Worm (Caenorhabditis elegans): ENCODE data around the gene F11E6.10.

F11E6.10 gene

ce11 chrIV:17442503-17442902, 20.5 kb downstream of the F11E6.10 start, which contains the start of gene F11E6.11:
Gene F11E6.11, plus strand, starts transcription at chrIV:17442827.
- no peak for TF ChIP-seq unc-42 (tag; optimal IDR thresholded peaks at IDR 0.05)
- no peak for TF ChIP-seq K02D7.2 (tag; optimal IDR thresholded peaks at IDR 0.05)
- no peak for TF ChIP-seq madf-2 (tag; optimal IDR thresholded peaks at IDR 0.05)
- no peak for TF ChIP-seq K09A11.1 (tag; optimal IDR thresholded peaks at IDR 0.05; ENCODE audit: insufficient read depth)
- TF ChIP-seq unc-3 (GFP tag; conservative IDR thresholded peaks at IDR 0.05): no peak
- TF ChIP-seq unc-3 (tag; optimal IDR thresholded peaks at IDR 0.05): no peak
- no peak for TF ChIP-seq pha-4 (tag; optimal IDR thresholded peaks at IDR 0.05)
- no peak for TF ChIP-seq hlh-8 (tag; optimal IDR thresholded peaks at IDR 0.05)
- TF ChIP-seq ceh-22 (tag; optimal IDR thresholded peaks at IDR 0.05): no peak
- TF ChIP-seq pag-3 (tag; optimal IDR thresholded peaks at IDR 0.05; ENCODE audit: borderline replicate concordance): no peak
- TF ChIP-seq npax-4 (tag; optimal IDR thresholded peaks at IDR 0.05): no peak
- TF ChIP-seq ceh-6 (GFP tag; optimal IDR thresholded peaks at IDR 0.05): no peak
- TF ChIP-seq hlh-15 (tag; optimal IDR thresholded peaks at IDR 0.05): no peak
- no peak for TF ChIP-seq T23F11.4 (GFP tag; optimal IDR thresholded peaks at IDR 0.05)
- no peak for TF ChIP-seq ceh-24 (tag; optimal IDR thresholded peaks at IDR 0.05)
- TF ChIP-seq mec-3 (tag; optimal IDR thresholded peaks at IDR 0.05; ENCODE audit: borderline replicate concordance): no peak
- TF ChIP-seq Y22D7AL.16 (tag; optimal IDR thresholded peaks at IDR 0.05): no peak
- no peak for TF ChIP-seq ceh-34 (tag; optimal IDR thresholded peaks at IDR 0.05)
- no peak for TF ChIP-seq ceh-14 (tag; optimal IDR thresholded peaks at IDR 0.05)
- no peak for TF ChIP-seq odd-2 (tag; optimal IDR thresholded peaks at IDR 0.05)
- no peak for TF ChIP-seq hlh-6 (tag; optimal IDR thresholded peaks at IDR 0.05)

ce11 chrIV:17441260-17441659, 21.7 kb downstream of the F11E6.10 start:
- TF ChIP-seq ceh-14 (tag; optimal IDR thresholded peaks at IDR 0.05) (no peak), npax-4 (tag; optimal IDR thresholded peaks at IDR 0.05) (no peak), ama-1 (optimal IDR thresholded peaks at IDR 0.05) (no peak), eyg-1 (tag; optimal IDR thresholded peaks at IDR 0.05) (no peak), K02D7.2 (tag; optimal IDR thresholded peaks at IDR 0.05) (no peak), nfya-1 (tag; optimal IDR thresholded peaks at IDR 0.05) (no peak), gmeb-2 (tag; optimal IDR thresholded peaks at IDR 0.05) (no peak), ceh-9 (tag; optimal IDR thresholded peaks at IDR 0.05) (no peak), ceh-24 (tag; optimal IDR thresholded peaks at IDR 0.05) (no peak), lim-6 (tag; optimal IDR thresholded peaks at IDR 0.05) (no peak), odd-2 (tag; optimal IDR thresholded peaks at IDR 0.05) (no peak), lin-11 (tag; optimal IDR thresholded peaks at IDR 0.05) (no peak), pag-3 (tag; optimal IDR thresholded peaks at IDR 0.05; ENCODE audit: borderline replicate concordance) (no peak), ets-4 (tag; optimal IDR thresholded peaks at IDR 0.05) (no peak), K09A11.1 (tag; optimal IDR thresholded peaks at IDR 0.05; ENCODE audit: insufficient read depth) (no peak), unc-86 (tag; optimal IDR thresholded peaks at IDR 0.05) (no peak), F13H6.1 (tag; optimal IDR thresholded peaks at IDR 0.05) (no peak), ceh-48 (tag; optimal IDR thresholded peaks at IDR 0.05) (no peak), hlh-8 (tag; optimal IDR thresholded peaks at IDR 0.05) (no peak)

ce11 chrIV:17440417-17440816, 22.5 kb downstream of the F11E6.10 start, which contains the start of gene F08A7.1:
Gene F08A7.1, plus strand, starts transcription at chrIV:17440607.
- no peak for TF ChIP-seq ceh-24 (tag; optimal IDR thresholded peaks at IDR 0.05)
- no peak for TF ChIP-seq hlh-6 (tag; optimal IDR thresholded peaks at IDR 0.05)
- TF ChIP-seq ceh-31 (tag; optimal IDR thresholded peaks at IDR 0.05): no peak
- TF ChIP-seq pha-4 (tag; optimal IDR thresholded peaks at IDR 0.05): no peak
- no peak for TF ChIP-seq zip-5 (tag; optimal IDR thresholded peaks at IDR 0.05)
- no peak for TF ChIP-seq ceh-14 (tag; optimal IDR thresholded peaks at IDR 0.05)
- TF ChIP-seq hlh-13 (GFP tag; optimal IDR thresholded peaks at IDR 0.05): no peak
- TF ChIP-seq ceh-19 (GFP tag; optimal IDR thresholded peaks at IDR 0.05): no peak
- no peak for TF ChIP-seq ceh-2 (tag; optimal IDR thresholded peaks at IDR 0.05)
- TF ChIP-seq Y22D7AL.16 (tag; optimal IDR thresholded peaks at IDR 0.05): no peak
- TF ChIP-seq unc-3 (GFP tag; conservative IDR thresholded peaks at IDR 0.05): no peak
- TF ChIP-seq unc-3 (tag; optimal IDR thresholded peaks at IDR 0.05): no peak
- TF ChIP-seq pax-1 (tag; optimal IDR thresholded peaks at IDR 0.05): no peak
- no peak for TF ChIP-seq pag-3 (tag; optimal IDR thresholded peaks at IDR 0.05; ENCODE audit: borderline replicate concordance)
- TF ChIP-seq fax-1 (tag; optimal IDR thresholded peaks at IDR 0.05): no peak
- no peak for TF ChIP-seq tbx-2 (tag; optimal IDR thresholded peaks at IDR 0.05)
- TF ChIP-seq ceh-48 (tag; optimal IDR thresholded peaks at IDR 0.05): no peak
- no peak for TF ChIP-seq hlh-30 (tag; optimal IDR thresholded peaks at IDR 0.05; ENCODE audit: insufficient read depth)

All from whole organism, late embryonic.